Worm (Caenorhabditis elegans): ENCODE measurements around the gene F53C11.5.

The F53C11.5 gene

ce11 chrV:13833951-13834350, 46.6 kb downstream of the F53C11.5 start, which contains the start of gene srx-129:
Gene srx-129 (plus strand): TSS chrV:13834251.
- TF ChIP-seq pes-1 (GFP tag; IDR thresholded peaks at IDR 0.05) = no peak
- TF ChIP-seq hmg-4 (GFP tag; optimal IDR thresholded peaks at IDR 0.05) = no peak
- no peak for TF ChIP-seq ceh-36 (tag; optimal IDR thresholded peaks at IDR 0.05)
- no peak for TF ChIP-seq scrt-1 (GFP tag; IDR thresholded peaks at IDR 0.05)
- TF ChIP-seq hmbx-1 (tag; optimal IDR thresholded peaks at IDR 0.05) = no peak
- TF ChIP-seq tbx-37 (GFP tag; conservative IDR thresholded peaks at IDR 0.05) = no peak
- TF ChIP-seq flt-1 (GFP tag; IDR thresholded peaks at IDR 0.05) = no peak
- no peak for TF ChIP-seq ets-7 (tag; optimal IDR thresholded peaks at IDR 0.05)
- TF ChIP-seq B0310.2 (tag; optimal IDR thresholded peaks at IDR 0.05) = no peak
- no peak for TF ChIP-seq aly-1 (tag; optimal IDR thresholded peaks at IDR 0.05)
- TF ChIP-seq F13C5.2 (tag; optimal IDR thresholded peaks at IDR 0.05) = no peak
- no peak for TF ChIP-seq sea-1 (GFP tag; conservative IDR thresholded peaks at IDR 0.05)
- no peak for TF ChIP-seq ama-1 (optimal IDR thresholded peaks at IDR 0.05)
- TF ChIP-seq ceh-13 (GFP tag; optimal IDR thresholded peaks at IDR 0.05) = no peak
- no peak for TF ChIP-seq tbx-11 (GFP tag; IDR thresholded peaks at IDR 0.05)

DNA sequence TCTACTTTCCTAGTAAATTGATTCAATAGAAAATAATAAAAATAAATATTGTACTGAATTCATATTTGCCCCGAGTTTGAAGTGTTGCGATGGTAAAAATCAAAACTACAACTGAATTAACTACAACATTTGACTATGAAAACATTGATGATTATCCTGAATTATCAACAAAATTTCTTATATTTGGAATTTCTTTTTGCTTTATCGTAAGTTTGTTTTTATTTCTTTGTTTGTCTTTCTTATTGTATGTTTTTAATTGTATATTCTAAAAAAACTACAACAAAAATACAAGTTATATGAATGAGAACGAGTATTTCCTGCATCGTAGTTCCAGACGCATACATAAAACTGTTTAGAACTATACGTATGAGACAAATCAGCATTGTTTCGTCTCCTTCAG, 49.8 kb downstream of the F53C11.5 start, which contains the start of gene srx-128:
TSS of gene srx-128 (plus strand) at position 301 of the 400 bp plus-strand sequence.
- TF ChIP-seq aly-1 (tag; optimal IDR thresholded peaks at IDR 0.05) (no peak), flt-1 (GFP tag; IDR thresholded peaks at IDR 0.05) (no peak), sea-1 (GFP tag; conservative IDR thresholded peaks at IDR 0.05) (no peak), ets-7 (tag; optimal IDR thresholded peaks at IDR 0.05) (no peak)

- TF ChIP-seq hmbx-1 (tag; optimal IDR thresholded peaks at IDR 0.05) (no peak), flt-1 (GFP tag; IDR thresholded peaks at IDR 0.05) (no peak), F13C5.2 (tag; optimal IDR thresholded peaks at IDR 0.05) (no peak)
Measured at ce11 chrV:13839433-13839832, 52.1 kb downstream of the F53C11.5 start, which contains the start of gene F55B12.10. Gene F55B12.10 (plus strand): TSS chrV:13839733.

DNA sequence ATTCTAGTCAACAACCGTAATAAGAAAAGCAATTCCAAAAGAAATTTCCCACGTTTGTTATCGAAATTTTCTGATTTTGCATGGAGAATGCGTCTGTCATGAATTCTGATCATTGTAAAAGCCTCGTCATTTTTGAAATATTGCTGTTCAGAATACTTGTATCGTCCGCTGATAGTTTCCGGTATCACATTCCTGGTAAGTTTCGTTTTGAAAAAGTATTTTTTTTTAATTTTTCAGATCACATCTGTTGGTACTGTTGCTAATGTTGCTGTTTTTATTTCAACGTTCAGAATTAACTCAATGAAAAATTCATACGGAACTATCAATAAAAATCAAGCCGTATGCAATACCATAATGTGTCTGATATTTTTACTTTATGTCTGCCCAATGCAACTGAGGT, 53.6 kb downstream of the F53C11.5 start, which contains the start of gene srx-17:
TSS of gene srx-17 (plus strand) at position 301 of the 400 bp plus-strand sequence.
- TF ChIP-seq tbx-11 (GFP tag; IDR thresholded peaks at IDR 0.05) = no peak
- no peak for TF ChIP-seq flt-1 (GFP tag; IDR thresholded peaks at IDR 0.05)
- no peak for TF ChIP-seq B0310.2 (tag; optimal IDR thresholded peaks at IDR 0.05)
- no peak for TF ChIP-seq aly-1 (tag; optimal IDR thresholded peaks at IDR 0.05)
- TF ChIP-seq scrt-1 (GFP tag; IDR thresholded peaks at IDR 0.05) = no peak
- no peak for TF ChIP-seq ets-7 (tag; optimal IDR thresholded peaks at IDR 0.05)
- no peak for TF ChIP-seq pes-1 (GFP tag; IDR thresholded peaks at IDR 0.05)
- TF ChIP-seq F13C5.2 (tag; optimal IDR thresholded peaks at IDR 0.05) = no peak
- no peak for TF ChIP-seq tbx-37 (GFP tag; conservative IDR thresholded peaks at IDR 0.05)
- TF ChIP-seq tra-4 (tag; optimal IDR thresholded peaks at IDR 0.05) = no peak
- TF ChIP-seq ceh-36 (tag; optimal IDR thresholded peaks at IDR 0.05) = no peak
- no peak for TF ChIP-seq hmbx-1 (tag; optimal IDR thresholded peaks at IDR 0.05)
- TF ChIP-seq hmg-4 (GFP tag; optimal IDR thresholded peaks at IDR 0.05) = no peak
- TF ChIP-seq ama-1 (optimal IDR thresholded peaks at IDR 0.05) = no peak
- TF ChIP-seq ceh-13 (GFP tag; optimal IDR thresholded peaks at IDR 0.05) = no peak

DNA sequence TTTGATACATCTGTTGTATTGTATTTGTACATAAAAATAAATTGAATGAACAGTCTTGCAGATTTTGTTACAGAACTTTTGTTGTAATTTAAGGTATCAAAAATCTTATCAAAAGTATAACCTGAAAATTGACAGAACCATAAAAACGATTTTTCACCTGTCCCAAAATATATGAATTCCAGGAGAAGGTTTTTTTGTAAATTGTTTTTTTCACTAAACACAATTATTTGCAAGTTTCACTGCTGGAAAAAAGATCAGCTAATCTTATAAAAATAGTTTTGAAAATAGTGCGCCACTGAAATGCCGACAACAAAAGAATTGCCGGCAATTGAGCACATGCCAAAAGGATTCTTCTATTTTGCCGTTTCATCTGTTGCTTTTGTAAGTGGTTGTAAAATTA, 55.8 kb downstream of the F53C11.5 start, which contains the start of gene srx-130:
TSS of gene srx-130 (plus strand) at position 301 of the 400 bp plus-strand sequence.
- no peak for TF ChIP-seq tbx-37 (GFP tag; conservative IDR thresholded peaks at IDR 0.05)

DNA sequence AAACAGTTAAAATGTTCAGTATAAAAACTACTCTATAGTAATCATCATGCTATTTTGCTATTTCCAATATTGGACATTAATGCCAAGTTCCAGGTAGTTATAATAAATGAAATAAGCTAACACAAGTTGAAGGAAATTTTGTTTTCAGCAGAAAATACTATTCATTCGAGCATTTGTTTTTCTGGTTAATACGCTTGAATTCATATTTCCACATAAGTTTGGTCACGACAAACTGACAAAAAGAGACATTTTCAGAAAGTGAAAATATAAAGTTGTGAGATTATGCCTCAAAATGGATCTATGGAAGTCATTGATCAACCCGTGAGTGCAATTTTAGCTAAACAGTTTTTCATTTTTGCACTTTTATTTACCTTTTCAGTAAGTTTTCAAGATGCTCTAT, 57.8 kb downstream of the F53C11.5 start, which contains the start of gene srx-131:
TSS of gene srx-131 (plus strand) at position 301 of the 400 bp plus-strand sequence.
- TF ChIP-seq ets-7 (tag; optimal IDR thresholded peaks at IDR 0.05) (no peak), B0310.2 (tag; optimal IDR thresholded peaks at IDR 0.05) (no peak), ceh-13 (GFP tag; optimal IDR thresholded peaks at IDR 0.05) (no peak), hnd-1 (tag; optimal IDR thresholded peaks at IDR 0.05) (no peak), pes-1 (GFP tag; IDR thresholded peaks at IDR 0.05) (no peak), F13C5.2 (tag; optimal IDR thresholded peaks at IDR 0.05) (no peak), tbx-37 (GFP tag; conservative IDR thresholded peaks at IDR 0.05) (no peak), tbx-11 (GFP tag; IDR thresholded peaks at IDR 0.05) (no peak), aly-1 (tag; optimal IDR thresholded peaks at IDR 0.05) (no peak), hmg-4 (GFP tag; optimal IDR thresholded peaks at IDR 0.05) (no peak), scrt-1 (GFP tag; IDR thresholded peaks at IDR 0.05) (no peak), ceh-36 (tag; optimal IDR thresholded peaks at IDR 0.05) (no peak), flt-1 (GFP tag; IDR thresholded peaks at IDR 0.05) (no peak), ama-1 (optimal IDR thresholded peaks at IDR 0.05) (no peak), sea-1 (GFP tag; conservative IDR thresholded peaks at IDR 0.05) (no peak), tra-4 (tag; optimal IDR thresholded peaks at IDR 0.05) (no peak), hmbx-1 (tag; optimal IDR thresholded peaks at IDR 0.05) (no peak)

All from whole organism, early embryonic.